Worm (Caenorhabditis elegans): ENCODE data around the gene cpna-1.
A peak's percentile ranks its signal among the peaks of the same experiment; 100 is the strongest.
"Not testable (repeated sequence)": the region's sequence is repeated elsewhere in the genome, so short reads cannot be mapped to it uniquely, and the experiment has no call there.

Gene cpna-1

ce11 chrII:4159570-4159969, 26.9 kb upstream of the cpna-1 start:
- TF ChIP-seq ceh-58 (GFP tag; IDR thresholded peaks at IDR 0.05) = no peak
- no peak for TF ChIP-seq hlh-12 (tag; optimal IDR thresholded peaks at IDR 0.05)

- TF ChIP-seq unc-62 (GFP tag; optimal IDR thresholded peaks at IDR 0.05) (no peak), madf-8 (GFP tag; conservative IDR thresholded peaks at IDR 0.05) (no peak), ets-4 (GFP tag; optimal IDR thresholded peaks at IDR 0.05) (no peak), Y56A3A.18 (GFP tag; IDR thresholded peaks at IDR 0.05) (no peak), zfh-2 (GFP tag; conservative IDR thresholded peaks at IDR 0.05) (peak; percentile 83), dox-1 (GFP tag; IDR thresholded peaks at IDR 0.05) (0 out of 2 replicates have a peak, but pooled peaks have one; percentile 31), die-1 (tag; optimal IDR thresholded peaks at IDR 0.05) (no peak), ekl-4 (GFP tag; IDR thresholded peaks at IDR 0.05) (0 out of 2 replicates have a peak, but pooled peaks have one; percentile 23)
These were observed 18.6 kb upstream of the cpna-1 start for ce11 chrII:4167833-4168232.

- TF ChIP-seq lin-40 (tag; optimal IDR thresholded peaks at IDR 0.05); snpc-1.1 (tag; optimal IDR thresholded peaks at IDR 0.05; ENCODE audit: insufficient read depth); egl-18 (GFP tag; IDR thresholded peaks at IDR 0.05): not testable (repeated sequence)
These were observed 18.1 kb upstream of the cpna-1 start, which contains the start of gene R03H10.4 for ce11 chrII:4168404-4168803. Gene R03H10.4, minus strand, starts transcription at chrII:4168504.

- TF ChIP-seq egl-18 (GFP tag; IDR thresholded peaks at IDR 0.05) = no peak
These were observed 16.0 kb upstream of the cpna-1 start, which contains the start of gene R03H10.5 for ce11 chrII:4170508-4170907. Gene R03H10.5, minus strand, starts transcription at chrII:4170608.

ce11 chrII:4173398-4173797, 13.1 kb upstream of the cpna-1 start, which contains the start of gene R03H10.6:
Gene R03H10.6, minus strand, starts transcription at chrII:4173498.
- TF ChIP-seq ceh-58 (GFP tag; IDR thresholded peaks at IDR 0.05) (no peak), mel-28 (tag; optimal IDR thresholded peaks at IDR 0.05; ENCODE audit: borderline replicate concordance) (no peak), fkh-3 (tag; optimal IDR thresholded peaks at IDR 0.05) (no peak), F55B11.4 (tag; optimal IDR thresholded peaks at IDR 0.05; ENCODE audit: borderline replicate concordance, insufficient read depth) (no peak), dpff-1 (tag; optimal IDR thresholded peaks at IDR 0.05) (no peak)

ce11 chrII:4173842-4174241, 12.6 kb upstream of the cpna-1 start:
- TF ChIP-seq ZK185.1 (tag; optimal IDR thresholded peaks at IDR 0.05; ENCODE audit: poor library complexity, severe bottlenecking) = no peak
- TF ChIP-seq cebp-1 (GFP tag; IDR thresholded peaks at IDR 0.05) = peak; percentile 52; the same call in 1 of the 2 replicates
- peak; percentile 86 for TF ChIP-seq cebp-1 (tag; optimal IDR thresholded peaks at IDR 0.05)
- no peak for TF ChIP-seq pha-4 (tag; optimal IDR thresholded peaks at IDR 0.05)
- TF ChIP-seq nhr-120 (GFP tag; IDR thresholded peaks at IDR 0.05) = no peak

ce11 chrII:4178838-4179237, 7.6 kb upstream of the cpna-1 start, which contains the start of gene R03H10.7:
Gene R03H10.7, minus strand, starts transcription at chrII:4178938.
- TF ChIP-seq mxl-1 (tag; optimal IDR thresholded peaks at IDR 0.05) (no peak), repo-1 (tag; optimal IDR thresholded peaks at IDR 0.05) (no peak), F52B5.7 (tag; optimal IDR thresholded peaks at IDR 0.05) (no peak), F57C9.4 (tag; optimal IDR thresholded peaks at IDR 0.05) (no peak)

- TF ChIP-seq D2030.7 (GFP tag; IDR thresholded peaks at IDR 0.05) = no peak
- no peak for TF ChIP-seq egl-18 (GFP tag; IDR thresholded peaks at IDR 0.05)
- peak; percentile 21 for TF ChIP-seq nhr-80 (tag; optimal IDR thresholded peaks at IDR 0.05)
- no peak for TF ChIP-seq cebp-1 (GFP tag; IDR thresholded peaks at IDR 0.05)
- peak; percentile 20 for TF ChIP-seq cebp-1 (tag; optimal IDR thresholded peaks at IDR 0.05)
These were observed 6.6 kb upstream of the cpna-1 start, which contains the start of gene R03H10.1 for ce11 chrII:4179897-4180296. Gene R03H10.1, plus strand, starts transcription at chrII:4180248.

Data from whole organism, young adult.